3 worm cellular contexts compared by ENCODE assay signal in the genomic region with DNA sequence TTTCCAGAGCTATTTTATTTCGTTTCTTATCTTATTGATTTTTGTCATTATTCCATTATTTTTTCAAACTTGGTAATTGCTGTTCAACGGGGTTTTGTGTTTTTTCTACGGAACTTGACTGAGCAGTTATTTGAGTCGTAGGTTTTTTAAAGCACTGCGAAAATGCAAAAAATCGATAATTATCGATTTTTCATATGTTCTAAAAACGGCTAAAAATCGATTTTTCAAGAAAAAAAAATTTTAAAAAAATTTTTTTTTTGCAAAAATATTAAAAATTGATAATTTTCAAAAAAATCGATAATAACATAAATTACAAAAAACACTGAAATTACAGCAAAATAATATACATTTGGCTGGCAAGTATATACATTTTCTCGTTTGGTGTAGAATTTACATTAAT.
A peak's percentile ranks its signal among the peaks of the same experiment; 100 is the strongest.
TF ChIP-seq lines count a peak whose summit lies in the region.

No protein-coding gene starts in this region.

TF ChIP-seq in whole organism, L3 larva, 47 proteins besides CTCF, POLR2A, EP300 and RAD21:
- TF ChIP-seq nfya-1 (tag; optimal IDR thresholded peaks at IDR 0.05; lab: Kevin White, UChicago; ENCODE audit: insufficient read depth), result no peak
- TF ChIP-seq ceh-28 (tag; optimal IDR thresholded peaks at IDR 0.05; lab: Kevin White, UChicago), result peak; percentile 84

TF ChIP-seq in whole organism, L4 larva, 104 proteins besides CTCF, POLR2A, EP300 and RAD21:
- TF ChIP-seq fkh-10 (GFP tag; optimal IDR thresholded peaks at IDR 0.05; lab: Kevin White, UChicago) (no peak), nhr-28 (tag; optimal IDR thresholded peaks at IDR 0.05; lab: Kevin White, UChicago) (no peak), nhr-6 (tag; optimal IDR thresholded peaks at IDR 0.05; lab: Kevin White, UChicago) (no peak), lin-29 (GFP tag; IDR thresholded peaks at IDR 0.05; lab: Robert Waterston, UW) (no peak), ceh-28 (tag; optimal IDR thresholded peaks at IDR 0.05; lab: Kevin White, UChicago) (peak; percentile 78)

TF ChIP-seq in whole organism, midembryonic, 9 proteins besides CTCF, POLR2A, EP300 and RAD21:
- TF ChIP-seq T22C8.4 (GFP tag; IDR thresholded peaks at IDR 0.05; lab: Robert Waterston, UW) (peak; percentile 79), ztf-29 (GFP tag; IDR thresholded peaks at IDR 0.05; lab: Robert Waterston, UW) (no peak)

Comparison
In these comparisons a context has a peak if more than half of its experiments do, and no peak if none do; other contexts are left out.
1. Of the 28 proteins assayed by ChIP-seq in both whole organism, L4 larva and whole organism, L3 larva: peak only in whole organism, L4 larva: none; only in whole organism, L3 larva: none; in both: ceh-28; in neither: 27.